Fruit fly (Drosophila melanogaster): ENCODE measurements around the gene Ada.
A peak's percentile ranks its signal among the peaks of the same experiment; 100 is the strongest.

Gene Ada

DNA sequence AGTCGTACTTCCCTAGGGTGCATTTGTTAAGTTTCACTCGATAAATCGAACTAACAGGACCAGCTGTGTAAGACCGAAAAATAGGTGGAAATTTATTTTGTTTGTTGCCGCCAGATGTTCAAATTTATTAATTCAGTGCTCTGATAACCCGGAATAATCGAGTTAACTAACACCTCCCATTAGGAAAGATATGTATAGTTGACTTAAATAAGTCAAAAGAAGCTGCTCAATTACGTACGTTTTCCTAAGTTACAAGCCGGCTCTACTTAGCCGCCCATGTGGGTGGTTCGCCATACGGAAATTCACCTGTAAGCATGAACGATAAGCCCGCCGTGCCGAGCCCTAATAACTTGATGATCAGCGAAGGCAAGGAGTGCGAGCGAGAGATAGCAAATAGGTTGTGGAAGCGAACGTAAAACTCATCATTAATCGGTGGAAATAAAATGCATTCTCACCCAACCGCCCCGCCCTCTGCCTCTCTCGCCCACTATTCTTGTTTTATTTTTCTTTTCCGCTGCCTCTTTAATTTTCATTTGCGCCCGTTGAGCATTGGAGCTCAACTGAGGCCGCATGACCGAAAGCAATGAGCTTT, 11.0 kb upstream of the Ada start (continued):
- TF ChIP-seq Dfd (GFP tag; optimal IDR thresholded peaks at IDR 0.05), result no peak
- no peak for TF ChIP-seq Abd-B (GFP tag; optimal IDR thresholded peaks at IDR 0.05)
- no peak for TF ChIP-seq Myc (optimal IDR thresholded peaks at IDR 0.05)
- no peak for TF ChIP-seq tai (GFP tag; optimal IDR thresholded peaks at IDR 0.05)
- no peak for TF ChIP-seq sage (GFP tag; optimal IDR thresholded peaks at IDR 0.05)
- TF ChIP-seq lola (GFP tag; optimal IDR thresholded peaks at IDR 0.05), result no peak

DNA sequence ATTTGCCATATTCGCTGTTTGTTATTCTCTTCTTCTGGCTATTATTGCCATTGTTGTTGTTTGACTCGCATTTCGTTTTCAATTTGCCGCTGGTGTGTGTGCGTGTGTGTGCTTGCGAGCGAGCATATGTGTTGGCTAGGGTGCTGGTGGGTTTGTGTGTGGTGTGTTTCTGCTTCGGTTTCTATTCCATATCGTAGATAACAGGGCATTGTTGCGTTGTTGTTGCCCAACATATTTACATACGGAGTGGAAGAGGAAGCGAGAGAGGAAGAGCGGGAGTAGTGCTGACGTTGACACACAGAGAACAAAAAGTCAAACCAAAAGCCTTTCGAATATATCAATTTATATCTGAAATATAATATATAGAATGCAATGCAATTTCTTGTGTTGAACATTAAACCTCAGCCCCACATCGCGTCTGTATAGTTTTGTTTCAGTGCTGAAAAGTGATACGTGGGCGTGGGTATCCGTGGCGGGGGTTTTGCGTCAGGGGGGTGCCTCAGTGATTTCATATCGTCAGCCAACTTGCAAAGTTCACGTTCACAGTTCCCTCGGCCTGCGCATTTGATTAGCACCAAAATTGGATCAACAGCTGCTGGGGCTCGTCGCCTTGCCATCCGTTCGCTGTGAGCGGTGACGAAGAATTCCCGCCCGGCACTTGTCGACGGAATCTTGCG, 10.4 kb upstream of the Ada start:
- peak in 1 of 2 experiments; percentile 46 for TF ChIP-seq foxo (GFP tag; optimal IDR thresholded peaks at IDR 0.05)
- peak; percentile 4 for TF ChIP-seq Jra (GFP tag; optimal IDR thresholded peaks at IDR 0.05)
- peak; percentile 22 for TF ChIP-seq sage (GFP tag; optimal IDR thresholded peaks at IDR 0.05)
- TF ChIP-seq tai (GFP tag; optimal IDR thresholded peaks at IDR 0.05), result no peak
- no peak for TF ChIP-seq h (GFP tag; optimal IDR thresholded peaks at IDR 0.05)
- peak; percentile 27 for TF ChIP-seq sv (GFP tag; optimal IDR thresholded peaks at IDR 0.05)
- no peak for TF ChIP-seq br (GFP tag; optimal IDR thresholded peaks at IDR 0.05)
- no peak for TF ChIP-seq lola (GFP tag; optimal IDR thresholded peaks at IDR 0.05)
- no peak for TF ChIP-seq pan (optimal IDR thresholded peaks at IDR 0.05)
- no peak for TF ChIP-seq ey (GFP tag; optimal IDR thresholded peaks at IDR 0.05)
- TF ChIP-seq woc (GFP tag; optimal IDR thresholded peaks at IDR 0.05), result no peak
- TF ChIP-seq rgr (GFP tag; optimal IDR thresholded peaks at IDR 0.05), result peak; percentile 5
- peak; percentile 18 for TF ChIP-seq HLH106 (tag; optimal IDR thresholded peaks at IDR 0.05)
- peak; percentile 52 for TF ChIP-seq OdsH (GFP tag; optimal IDR thresholded peaks at IDR 0.05)
- peak; percentile 22 for TF ChIP-seq dmrt93B (GFP tag; optimal IDR thresholded peaks at IDR 0.05)

DNA sequence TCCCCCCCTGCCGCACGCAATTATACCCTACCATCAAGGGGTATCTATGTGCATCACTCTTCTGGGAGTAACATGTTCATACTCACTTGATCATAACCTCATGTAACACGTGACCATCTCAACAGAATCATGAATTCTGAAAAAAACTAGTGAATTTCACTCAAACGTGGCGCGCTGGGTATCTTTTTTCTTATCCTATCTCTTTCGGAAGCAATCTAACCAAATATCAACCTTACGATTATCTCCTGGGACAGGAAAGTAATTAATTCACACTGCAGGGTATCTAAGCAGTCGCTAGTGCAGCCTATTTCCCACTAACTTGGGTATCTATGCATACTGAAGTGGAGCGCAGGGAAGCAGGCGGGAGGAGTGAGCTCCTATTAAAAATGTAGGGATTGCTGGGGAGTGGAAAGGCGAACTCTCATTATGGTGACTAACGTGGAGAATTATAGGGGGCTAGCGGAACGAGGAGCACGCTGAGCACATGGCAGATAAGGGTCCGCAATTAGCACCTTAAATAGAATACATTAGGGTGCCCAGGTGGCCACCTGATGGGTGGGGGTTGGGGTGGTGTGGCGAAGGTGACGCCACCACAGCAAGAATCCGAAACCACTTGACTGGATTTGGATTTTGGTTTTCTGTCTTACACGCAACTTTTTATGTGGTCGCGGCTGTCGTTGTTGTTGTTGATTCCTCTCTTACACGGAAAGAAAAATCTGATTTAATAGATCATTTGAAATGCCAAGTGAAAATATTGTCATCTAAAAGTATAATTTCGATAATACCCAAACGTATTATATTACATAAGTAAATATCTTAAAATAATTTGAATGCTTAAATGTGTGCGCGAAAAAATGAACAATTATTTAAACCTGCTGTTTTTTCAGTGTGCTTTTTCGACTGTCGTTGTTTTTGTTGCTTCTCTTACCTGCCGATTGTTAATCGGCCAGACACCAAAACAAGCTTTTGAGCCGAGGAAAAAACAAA, 9.6 kb upstream of the Ada start:
- TF ChIP-seq Hr78 (GFP tag; optimal IDR thresholded peaks at IDR 0.05) (no peak), HLH106 (tag; optimal IDR thresholded peaks at IDR 0.05) (peak; percentile 97), brk (GFP tag; optimal IDR thresholded peaks at IDR 0.05) (peak; percentile 95), woc (GFP tag; optimal IDR thresholded peaks at IDR 0.05) (peak; percentile 87), foxo (GFP tag; optimal IDR thresholded peaks at IDR 0.05) (peak; percentile 50 to 96), Dif (GFP tag; optimal IDR thresholded peaks at IDR 0.05; ENCODE audit: partially characterized antibody) (no peak), dl (GFP tag; optimal IDR thresholded peaks at IDR 0.05; ENCODE audit: insufficient read depth in 1 of 2, partially characterized antibody in 2 of 2) (no peak), dmrt93B (GFP tag; optimal IDR thresholded peaks at IDR 0.05) (peak; percentile 89), sage (GFP tag; optimal IDR thresholded peaks at IDR 0.05) (peak; percentile 92), OdsH (GFP tag; optimal IDR thresholded peaks at IDR 0.05) (peak; percentile 96), psq (GFP tag; optimal IDR thresholded peaks at IDR 0.05) (peak; percentile 88), ey (GFP tag; optimal IDR thresholded peaks at IDR 0.05) (peak; percentile 90), Sp1 (GFP tag; optimal IDR thresholded peaks at IDR 0.05) (peak; percentile 98), pan (optimal IDR thresholded peaks at IDR 0.05) (no peak), sv (GFP tag; optimal IDR thresholded peaks at IDR 0.05) (peak; percentile 68), CG32264 (GFP tag; optimal IDR thresholded peaks at IDR 0.05) (peak; percentile 81), Hnf4 (GFP tag; optimal IDR thresholded peaks at IDR 0.05) (peak; percentile 90), rgr (GFP tag; optimal IDR thresholded peaks at IDR 0.05) (peak; percentile 96), Mio (GFP tag; optimal IDR thresholded peaks at IDR 0.05) (peak; percentile 44), h (GFP tag; optimal IDR thresholded peaks at IDR 0.05) (peak; percentile 96), Hr83 (GFP tag; optimal IDR thresholded peaks at IDR 0.05; ENCODE audit: poor library complexity, severe bottlenecking) (peak; percentile 54), tai (GFP tag; optimal IDR thresholded peaks at IDR 0.05) (no peak), Vsx2 (GFP tag; optimal IDR thresholded peaks at IDR 0.05; ENCODE audit: partially characterized antibody) (no peak), Jra (GFP tag; optimal IDR thresholded peaks at IDR 0.05) (peak; percentile 71), CrebA (GFP tag; optimal IDR thresholded peaks at IDR 0.05; ENCODE audit: borderline replicate concordance) (peak; percentile 81), br (GFP tag; optimal IDR thresholded peaks at IDR 0.05) (peak; percentile 90), fru (GFP tag; optimal IDR thresholded peaks at IDR 0.05) (peak; percentile 92), CG9705 (GFP tag; optimal IDR thresholded peaks at IDR 0.05) (peak; percentile 82), jim (GFP tag; optimal IDR thresholded peaks at IDR 0.05) (no peak), lola (GFP tag; optimal IDR thresholded peaks at IDR 0.05) (no peak), dsf (GFP tag; optimal IDR thresholded peaks at IDR 0.05; ENCODE audit: borderline replicate concordance) (peak; percentile 79)

Measured in whole organism, wandering third instar larva.